Worm (Caenorhabditis elegans): ENCODE data around the gene R03D7.15.
A peak's percentile ranks its signal among the peaks of the same experiment; 100 is the strongest.
"Not testable (repeated sequence)": the region's sequence is repeated elsewhere in the genome, so short reads cannot be mapped to it uniquely, and the experiment has no call there.

R03D7.15 gene

ce11 chrII:10941918-10942317, at the start of gene R03D7.15:
Gene R03D7.15, plus strand, starts transcription at chrII:10942216.
- TF ChIP-seq fkh-10 (GFP tag; optimal IDR thresholded peaks at IDR 0.05); ceh-31 (tag; optimal IDR thresholded peaks at IDR 0.05); rnt-1 (tag; optimal IDR thresholded peaks at IDR 0.05): not testable (repeated sequence)

- TF ChIP-seq pha-4 (tag; optimal IDR thresholded peaks at IDR 0.05) (no peak), hlh-8 (tag; optimal IDR thresholded peaks at IDR 0.05) (no peak), ceh-9 (tag; optimal IDR thresholded peaks at IDR 0.05) (no peak), ceh-6 (GFP tag; optimal IDR thresholded peaks at IDR 0.05) (no peak), ceh-30 (tag; optimal IDR thresholded peaks at IDR 0.05) (no peak), ceh-22 (tag; optimal IDR thresholded peaks at IDR 0.05) (no peak), ceh-45 (GFP tag; IDR thresholded peaks at IDR 0.05) (no peak), pat-9 (tag; optimal IDR thresholded peaks at IDR 0.05) (no peak), ceh-18 (tag; optimal IDR thresholded peaks at IDR 0.05) (no peak), nhr-11 (tag; optimal IDR thresholded peaks at IDR 0.05) (no peak), che-1 (tag; optimal IDR thresholded peaks at IDR 0.05) (no peak), pha-2 (tag; optimal IDR thresholded peaks at IDR 0.05) (no peak), dmd-4 (tag; optimal IDR thresholded peaks at IDR 0.05; ENCODE audit: borderline replicate concordance) (no peak), hlh-13 (GFP tag; optimal IDR thresholded peaks at IDR 0.05) (no peak), odd-2 (tag; optimal IDR thresholded peaks at IDR 0.05) (no peak), hlh-6 (tag; optimal IDR thresholded peaks at IDR 0.05) (no peak), ceh-48 (tag; optimal IDR thresholded peaks at IDR 0.05) (no peak), syd-9 (tag; optimal IDR thresholded peaks at IDR 0.05) (no peak), zip-5 (tag; optimal IDR thresholded peaks at IDR 0.05) (no peak)
Measured at ce11 chrII:10894996-10895395, 47.0 kb upstream of the R03D7.15 start, which contains the start of gene sra-10. Gene sra-10, minus strand, starts transcription at chrII:10895096.

- TF ChIP-seq ceh-9 (tag; optimal IDR thresholded peaks at IDR 0.05) (no peak), nfya-1 (tag; optimal IDR thresholded peaks at IDR 0.05) (peak; percentile 85)
Measured at ce11 chrII:10895959-10896358, 46.1 kb upstream of the R03D7.15 start.

- no peak for TF ChIP-seq ceh-45 (GFP tag; IDR thresholded peaks at IDR 0.05)
- no peak for TF ChIP-seq ceh-30 (tag; optimal IDR thresholded peaks at IDR 0.05)
- no peak for TF ChIP-seq dmd-4 (tag; optimal IDR thresholded peaks at IDR 0.05; ENCODE audit: borderline replicate concordance)
- no peak for TF ChIP-seq fkh-10 (GFP tag; optimal IDR thresholded peaks at IDR 0.05)
- no peak for TF ChIP-seq syd-9 (tag; optimal IDR thresholded peaks at IDR 0.05)
- no peak for TF ChIP-seq pros-1 (tag; optimal IDR thresholded peaks at IDR 0.05)
- TF ChIP-seq mec-3 (tag; optimal IDR thresholded peaks at IDR 0.05; ENCODE audit: borderline replicate concordance): no peak
- no peak for TF ChIP-seq nhr-232 (tag; optimal IDR thresholded peaks at IDR 0.05)
- no peak for TF ChIP-seq elt-4 (tag; optimal IDR thresholded peaks at IDR 0.05)
- TF ChIP-seq lin-11 (tag; optimal IDR thresholded peaks at IDR 0.05): no peak
- no peak for TF ChIP-seq pax-1 (tag; optimal IDR thresholded peaks at IDR 0.05)
- no peak for TF ChIP-seq hlh-6 (tag; optimal IDR thresholded peaks at IDR 0.05)
- TF ChIP-seq ceh-9 (tag; optimal IDR thresholded peaks at IDR 0.05): no peak
- TF ChIP-seq pqm-1 (tag; optimal IDR thresholded peaks at IDR 0.05): no peak
- no peak for TF ChIP-seq hlh-15 (tag; optimal IDR thresholded peaks at IDR 0.05)
Measured at ce11 chrII:10898998-10899397, 43.0 kb upstream of the R03D7.15 start.

ce11 chrII:10902104-10902503, 39.9 kb upstream of the R03D7.15 start, which contains the start of gene gly-1:
Gene gly-1, minus strand, starts transcription at chrII:10902204.
- no peak for TF ChIP-seq npax-4 (tag; optimal IDR thresholded peaks at IDR 0.05)
- no peak for TF ChIP-seq pag-3 (tag; optimal IDR thresholded peaks at IDR 0.05; ENCODE audit: borderline replicate concordance)
- no peak for TF ChIP-seq ceh-9 (tag; optimal IDR thresholded peaks at IDR 0.05)
- no peak for TF ChIP-seq eyg-1 (tag; optimal IDR thresholded peaks at IDR 0.05)
- no peak for TF ChIP-seq odd-2 (tag; optimal IDR thresholded peaks at IDR 0.05)
- no peak for TF ChIP-seq pqm-1 (tag; optimal IDR thresholded peaks at IDR 0.05)
- TF ChIP-seq nhr-232 (tag; optimal IDR thresholded peaks at IDR 0.05): no peak
- no peak for TF ChIP-seq nhr-11 (tag; optimal IDR thresholded peaks at IDR 0.05)
- no peak for TF ChIP-seq rnt-1 (tag; optimal IDR thresholded peaks at IDR 0.05)
- no peak for TF ChIP-seq ceh-31 (tag; optimal IDR thresholded peaks at IDR 0.05)
- TF ChIP-seq madf-2 (tag; optimal IDR thresholded peaks at IDR 0.05): no peak
- no peak for TF ChIP-seq hlh-8 (tag; optimal IDR thresholded peaks at IDR 0.05)
- no peak for TF ChIP-seq che-1 (tag; optimal IDR thresholded peaks at IDR 0.05)
- no peak for TF ChIP-seq ceh-6 (GFP tag; optimal IDR thresholded peaks at IDR 0.05)
- no peak for TF ChIP-seq sdc-2 (tag; optimal IDR thresholded peaks at IDR 0.05)
- no peak for TF ChIP-seq pha-4 (tag; optimal IDR thresholded peaks at IDR 0.05)
- TF ChIP-seq pat-9 (tag; optimal IDR thresholded peaks at IDR 0.05): no peak
- TF ChIP-seq hlh-30 (tag; optimal IDR thresholded peaks at IDR 0.05; ENCODE audit: insufficient read depth): no peak
- no peak for TF ChIP-seq ceh-14 (tag; optimal IDR thresholded peaks at IDR 0.05)
